Fruit fly (Drosophila melanogaster): Measurements from ENCODE around the gene gammaSnap2.

gammaSnap2 gene

DNA sequence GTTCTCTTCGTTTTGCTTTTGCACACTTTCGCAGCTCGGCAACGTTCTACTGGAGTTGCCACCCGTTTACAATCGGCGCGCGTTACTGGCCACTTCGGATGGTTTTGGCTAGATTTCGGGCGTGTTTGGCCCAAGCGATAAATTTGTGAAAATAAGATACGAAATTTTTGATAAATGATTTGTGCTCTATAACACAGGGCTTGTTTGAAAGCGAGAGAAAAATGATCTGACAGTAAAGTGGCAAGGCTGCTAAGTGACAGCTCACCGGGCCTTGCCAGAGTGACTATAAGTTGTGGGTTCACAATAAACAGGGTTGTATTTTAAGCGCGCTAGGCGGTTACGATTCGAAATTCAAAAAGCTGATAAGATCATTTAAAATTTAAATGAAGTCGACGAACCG lies 11.3 kb downstream of the gammaSnap2 start, which contains the start of gene Fmr1 (continued):
- TF ChIP-seq en (GFP tag; optimal IDR thresholded peaks at IDR 0.05) (no peak), CG6175 (GFP tag; IDR thresholded peaks at IDR 0.05) (no peak), grn (GFP tag; optimal IDR thresholded peaks at IDR 0.05) (peak; percentile 70), nom (GFP tag; optimal IDR thresholded peaks at IDR 0.05) (no peak), CkIIα-i1 (GFP tag; IDR thresholded peaks at IDR 0.05) (no peak), tap (tag; optimal IDR thresholded peaks at IDR 0.05) (no peak), luna (GFP tag; optimal IDR thresholded peaks at IDR 0.05) (peak; percentile 12), fd3F (GFP tag; optimal IDR thresholded peaks at IDR 0.05) (peak; percentile 49), CG14667 (GFP tag; IDR thresholded peaks at IDR 0.05) (0 out of 2 replicates have a peak, but pooled peaks have one; percentile 12), mld (GFP tag; IDR thresholded peaks at IDR 0.05; ENCODE audit: partially characterized antibody) (no peak), CG6791 (GFP tag; IDR thresholded peaks at IDR 0.05; ENCODE audit: partially characterized antibody) (no peak), CG3163 (GFP tag; optimal IDR thresholded peaks at IDR 0.05) (peak; percentile 41), CG15269 (tag; optimal IDR thresholded peaks at IDR 0.05) (peak; percentile 45), CG14710 (tag; optimal IDR thresholded peaks at IDR 0.05) (peak; percentile 87), BEAF-32 (GFP tag; optimal IDR thresholded peaks at IDR 0.05) (peak; percentile 65), gfzf (GFP tag; optimal IDR thresholded peaks at IDR 0.05) (peak; percentile 40), B-H1 (GFP tag; IDR thresholded peaks at IDR 0.05) (no peak), CG1647 (GFP tag; optimal IDR thresholded peaks at IDR 0.05) (peak; percentile 53), Sry-β (GFP tag; optimal IDR thresholded peaks at IDR 0.05) (peak; percentile 23), CG9727 (GFP tag; optimal IDR thresholded peaks at IDR 0.05) (peak; percentile 17), CG12659 (GFP tag; optimal IDR thresholded peaks at IDR 0.05) (peak; percentile 81), fu2 (GFP tag; optimal IDR thresholded peaks at IDR 0.05) (peak; percentile 46), Awh (GFP tag; IDR thresholded peaks at IDR 0.05) (no peak), wor (GFP tag; IDR thresholded peaks at IDR 0.05) (no peak), CG13894 (tag; optimal IDR thresholded peaks at IDR 0.05) (no peak), CG16863 (GFP tag; optimal IDR thresholded peaks at IDR 0.05) (peak; percentile 30), pzg (GFP tag; optimal IDR thresholded peaks at IDR 0.05) (peak; percentile 92), Camta (GFP tag; optimal IDR thresholded peaks at IDR 0.05) (peak; percentile 60), Aef1 (GFP tag; IDR thresholded peaks at IDR 0.05) (peak; percentile 55), h (optimal IDR thresholded peaks at IDR 0.05) (no peak), corto (GFP tag; optimal IDR thresholded peaks at IDR 0.05) (no peak), sens (GFP tag) (peak; percentile 83), ara (GFP tag; IDR thresholded peaks at IDR 0.05) (no peak), Oaz (GFP tag; IDR thresholded peaks at IDR 0.05) (no peak), Ada2b (GFP tag; IDR thresholded peaks at IDR 0.05) (no peak; the same call in 1 of the 2 replicates), CG1603 (tag; optimal IDR thresholded peaks at IDR 0.05) (peak; percentile 91), HHEX (GFP tag; optimal IDR thresholded peaks at IDR 0.05) (no peak), Xbp1 (GFP tag; optimal IDR thresholded peaks at IDR 0.05) (peak; percentile 63), CG5953 (GFP tag; IDR thresholded peaks at IDR 0.05) (no peak), Xrp1 (GFP tag; IDR thresholded peaks at IDR 0.05) (0 out of 2 replicates have a peak, but pooled peaks have one; percentile 31), CG9932 (GFP tag; IDR thresholded peaks at IDR 0.05) (peak; percentile 79), CG17802 (tag; optimal IDR thresholded peaks at IDR 0.05) (no peak), stwl (tag; optimal IDR thresholded peaks at IDR 0.05) (peak; percentile 83), chm (GFP tag; IDR thresholded peaks at IDR 0.05) (no peak), Stat92E (GFP tag; optimal IDR thresholded peaks at IDR 0.05) (peak in 1 of 3 experiments; percentile 29), CG7745 (tag; optimal IDR thresholded peaks at IDR 0.05) (no peak), da (GFP tag; optimal IDR thresholded peaks at IDR 0.05) (peak; percentile 45), wdn (GFP tag; IDR thresholded peaks at IDR 0.05) (no peak), CG10462 (GFP tag; optimal IDR thresholded peaks at IDR 0.05) (peak; percentile 1), CG3847 (GFP tag; IDR thresholded peaks at IDR 0.05) (peak; percentile 88), eyg (GFP tag; optimal IDR thresholded peaks at IDR 0.05) (no peak)

Measured in whole organism, embryonic.